Worm (Caenorhabditis elegans) whole organism, L3 larva: Measurements from ENCODE around the gene C14B9.3.

Experiments
- R02D3.7 ChIP-seq: fragments of 150-350 bp; optimal IDR thresholded peaks from 2 replicates; lab custom pipeline; 2014; ENCODE audit warnings: missing biosample characterization, missing genetic modification characterization
- ZK546.5 ChIP-seq: sonication (generic microtip); optimal IDR thresholded peaks from 2 replicates; lab custom pipeline; 2017; ENCODE audit warnings: missing biosample characterization, missing genetic modification characterization
- ama-1 ChIP-seq: fragments of 150-350 bp; optimal IDR thresholded peaks from 2 replicates; lab custom pipeline; 2018
- ceh-16 ChIP-seq: sonication (generic microtip); optimal IDR thresholded peaks from 2 replicates; lab custom pipeline; 2017; ENCODE audit warnings: missing biosample characterization, missing genetic modification characterization
- ceh-28 ChIP-seq: fragments of 150-350 bp; optimal IDR thresholded peaks from 2 replicates; lab custom pipeline; 2014; ENCODE audit warnings: missing biosample characterization, missing genetic modification reagents, missing genetic modification characterization
- ceh-9 ChIP-seq: sonication (generic microtip); optimal IDR thresholded peaks from 2 replicates; lab custom pipeline; 2018; ENCODE audit warnings: missing biosample characterization, missing genetic modification characterization
- daf-12 ChIP-seq: fragments of 150-350 bp; optimal IDR thresholded peaks from 2 replicates; lab custom pipeline; 2014; ENCODE audit warnings: missing biosample characterization, missing genetic modification reagents, missing genetic modification characterization
- egl-27 ChIP-seq: sonication (generic microtip); optimal IDR thresholded peaks from 4 replicates; lab custom pipeline; 2017; ENCODE audit warnings: missing biosample characterization, missing genetic modification reagents, missing genetic modification characterization
- egl-5 ChIP-seq: fragments of 150-350 bp; optimal IDR thresholded peaks from 2 replicates; lab custom pipeline; 2017; ENCODE audit warnings: missing biosample characterization, missing genetic modification reagents, missing genetic modification characterization, inconsistent platforms
- elt-1 ChIP-seq: fragments of 150-350 bp; optimal IDR thresholded peaks from 2 replicates; lab custom pipeline; 2014; ENCODE audit warnings: missing biosample characterization, missing genetic modification characterization
- elt-2 ChIP-seq: sonication (generic microtip); optimal IDR thresholded peaks from 2 replicates; lab custom pipeline; 2016; ENCODE audit warnings: missing genetic modification reagents, mild to moderate bottlenecking, missing genetic modification characterization, missing compliant biosample characterization
- eor-1 ChIP-seq, 2 experiments: fragments of 150-350 bp; optimal IDR thresholded peaks; 2 replicates each; lab custom pipeline; 2014 to 2018; ENCODE audit warnings: missing biosample characterization in 2 of 2, missing genetic modification characterization in 2 of 2
- fkh-10 ChIP-seq: sonication (generic microtip); optimal IDR thresholded peaks from 2 replicates; lab custom pipeline; 2017; ENCODE audit warnings: missing biosample characterization, missing genetic modification reagents, missing genetic modification characterization
- fos-1 ChIP-seq: fragments of 150-350 bp; optimal IDR thresholded peaks from 2 replicates; lab custom pipeline; 2014; ENCODE audit warnings: missing biosample characterization, missing genetic modification characterization
- hmg-11 ChIP-seq: sonication (generic microtip); optimal IDR thresholded peaks from 2 replicates; lab custom pipeline; 2016; ENCODE audit warnings: missing genetic modification characterization, missing compliant biosample characterization
- jun-1 ChIP-seq: fragments of 150-350 bp; optimal IDR thresholded peaks from 2 replicates; lab custom pipeline; 2014; ENCODE audit warnings: missing biosample characterization, missing genetic modification reagents, missing genetic modification characterization
- lin-15B ChIP-seq: fragments of 150-350 bp; optimal IDR thresholded peaks from 2 replicates; lab custom pipeline; 2014; ENCODE audit warnings: missing biosample characterization, missing genetic modification characterization
- lin-39 ChIP-seq: fragments of 150-350 bp; optimal IDR thresholded peaks from 2 replicates; lab custom pipeline; 2018; ENCODE audit warnings: missing biosample characterization, missing genetic modification reagents, missing genetic modification characterization
- mdl-1 ChIP-seq: fragments of 150-350 bp; optimal IDR thresholded peaks from 2 replicates; lab custom pipeline; 2014; ENCODE audit warnings: missing biosample characterization, missing genetic modification characterization
- mml-1 ChIP-seq: fragments of 150-350 bp; sonication (generic microtip); optimal IDR thresholded peaks from 3 replicates; lab custom pipeline; 2014; ENCODE audit warnings: missing biosample characterization, missing genetic modification characterization
- nfya-1 ChIP-seq: sonication (generic microtip); optimal IDR thresholded peaks from 2 replicates; lab custom pipeline; 2017; ENCODE audit warnings: missing genetic modification characterization, mild to moderate bottlenecking, missing compliant biosample characterization, antibody characterized with exemption, moderate library complexity; ENCODE audit not compliant: insufficient read depth
- nhr-11 ChIP-seq: fragments of 150-350 bp; optimal IDR thresholded peaks from 2 replicates; lab custom pipeline; 2014; ENCODE audit warnings: missing biosample characterization, missing genetic modification characterization
- nhr-23 ChIP-seq: fragments of 150-350 bp; optimal IDR thresholded peaks from 2 replicates; lab custom pipeline; 2014; ENCODE audit warnings: missing biosample characterization, missing genetic modification reagents, missing genetic modification characterization
- nhr-237 ChIP-seq: fragments of 150-350 bp; optimal IDR thresholded peaks from 2 replicates; lab custom pipeline; 2014; ENCODE audit warnings: missing biosample characterization, missing genetic modification characterization
- nhr-25 ChIP-seq: sonication (generic microtip); optimal IDR thresholded peaks from 2 replicates; lab custom pipeline; 2017; ENCODE audit warnings: missing biosample characterization, missing genetic modification characterization
- nhr-28 ChIP-seq: fragments of 150-350 bp; optimal IDR thresholded peaks from 2 replicates; lab custom pipeline; 2014; ENCODE audit warnings: missing biosample characterization, missing genetic modification characterization
- nhr-43 ChIP-seq: sonication (generic microtip); optimal IDR thresholded peaks from 2 replicates; lab custom pipeline; 2016; ENCODE audit warnings: mild to moderate bottlenecking, missing genetic modification characterization, missing compliant biosample characterization; ENCODE audit not compliant: poor library complexity, severe bottlenecking
- nhr-76 ChIP-seq: fragments of 150-350 bp; sonication (generic microtip); optimal IDR thresholded peaks from 5 replicates; lab custom pipeline; 2014; ENCODE audit warnings: missing biosample characterization, missing genetic modification characterization
- nhr-77 ChIP-seq: fragments of 150-350 bp; optimal IDR thresholded peaks from 2 replicates; lab custom pipeline; 2014; ENCODE audit warnings: missing biosample characterization, missing genetic modification characterization
- pha-4 ChIP-seq: fragments of 150-350 bp; optimal IDR thresholded peaks from 2 replicates; lab custom pipeline; 2014; ENCODE audit warnings: missing biosample characterization, missing genetic modification reagents, missing genetic modification characterization
- pqm-1 ChIP-seq: fragments of 150-350 bp; optimal IDR thresholded peaks from 2 replicates; lab custom pipeline; 2017; ENCODE audit warnings: missing biosample characterization, missing genetic modification characterization, inconsistent platforms
- skn-1 ChIP-seq: fragments of 150-350 bp; optimal IDR thresholded peaks from 2 replicates; lab custom pipeline; 2014; ENCODE audit warnings: missing biosample characterization, missing genetic modification characterization
- snpc-4 ChIP-seq: fragments of 150-350 bp; optimal IDR thresholded peaks from 2 replicates; lab custom pipeline; 2014; ENCODE audit warnings: missing biosample characterization, missing genetic modification characterization
- tbx-2 ChIP-seq: sonication (generic microtip); optimal IDR thresholded peaks from 2 replicates; lab custom pipeline; 2016; ENCODE audit warnings: mild to moderate bottlenecking, missing genetic modification characterization, missing compliant biosample characterization
- unc-39 ChIP-seq: sonication (generic microtip); optimal IDR thresholded peaks from 4 replicates; lab custom pipeline; 2017; ENCODE audit warnings: missing biosample characterization, missing genetic modification characterization
- ztf-11 ChIP-seq: fragments of 150-350 bp; optimal IDR thresholded peaks from 2 replicates; lab custom pipeline; 2014; ENCODE audit warnings: missing biosample characterization, missing genetic modification characterization
- ztf-4 ChIP-seq: fragments of 150-350 bp; optimal IDR thresholded peaks from 2 replicates; lab custom pipeline; 2014; ENCODE audit warnings: missing biosample characterization, missing genetic modification characterization

The C14B9.3 gene

ce11 chrIII:8121923-8122322, 13.3 kb downstream of the C14B9.3 start:
- TF ChIP-seq nhr-11 (tag; lab: Kevin White, UChicago) = no peak
- TF ChIP-seq skn-1 = no peak
- no peak for TF ChIP-seq ama-1 (lab: Kevin White, UChicago)
- TF ChIP-seq elt-2 (tag; lab: Kevin White, UChicago) = no peak
- TF ChIP-seq fos-1 (tag; lab: Kevin White, UChicago) = no peak
- TF ChIP-seq nhr-43 (tag; lab: Kevin White, UChicago) = no peak

- TF ChIP-seq mml-1 (tag; lab: Kevin White, UChicago) (no peak), pha-4 (tag; lab: Kevin White, UChicago) (peak; percentile 79), mdl-1 (peak; percentile 31), nhr-23 (tag; lab: Kevin White, UChicago) (peak; percentile 86), elt-1 (tag; lab: Kevin White, UChicago) (peak; percentile 21), lin-15B (tag; lab: Kevin White, UChicago) (peak; percentile 37), ceh-9 (tag; lab: Kevin White, UChicago) (no peak), nhr-11 (tag; lab: Kevin White, UChicago) (no peak), elt-2 (tag; lab: Kevin White, UChicago) (peak; percentile 48), jun-1 (tag; lab: Kevin White, UChicago) (peak; percentile 50), egl-5 (tag; lab: Kevin White, UChicago) (peak; percentile 89), nhr-28 (tag; lab: Kevin White, UChicago) (no peak), lin-39 (tag; lab: Kevin White, UChicago) (peak; percentile 20), hmg-11 (tag; lab: Kevin White, UChicago) (peak; percentile 11), fkh-10 (GFP tag; lab: Kevin White, UChicago) (peak; percentile 67), ztf-11 (tag; lab: Kevin White, UChicago) (no peak), nfya-1 (tag; lab: Kevin White, UChicago) (peak; percentile 91), pqm-1 (tag; lab: Kevin White, UChicago) (peak; percentile 60), snpc-4 (peak; percentile 38), ceh-28 (tag; lab: Kevin White, UChicago) (peak; percentile 41), nhr-25 (peak; percentile 25), skn-1 (peak; percentile 65)
These were observed 15.7 kb downstream of the C14B9.3 start for ce11 chrIII:8124323-8124722.

ce11 chrIII:8125234-8125633, 16.6 kb downstream of the C14B9.3 start:
- no peak for TF ChIP-seq nhr-76 (tag; lab: Kevin White, UChicago)
- peak; percentile 68 for TF ChIP-seq egl-5 (tag; lab: Kevin White, UChicago)
- peak; percentile 24 for TF ChIP-seq skn-1
- peak; percentile 76 for TF ChIP-seq nfya-1 (tag; lab: Kevin White, UChicago)
- TF ChIP-seq R02D3.7 (tag; lab: Kevin White, UChicago) = no peak
- peak; percentile 23 for TF ChIP-seq ceh-28 (tag; lab: Kevin White, UChicago)
- no peak for TF ChIP-seq ztf-4 (tag; lab: Kevin White, UChicago)
- TF ChIP-seq unc-39 (tag; lab: Kevin White, UChicago) = no peak
- peak; percentile 64 for TF ChIP-seq nhr-25
- peak; percentile 49 for TF ChIP-seq pqm-1 (tag; lab: Kevin White, UChicago)
- TF ChIP-seq nhr-28 (tag; lab: Kevin White, UChicago) = no peak
- TF ChIP-seq ama-1 (lab: Kevin White, UChicago) = no peak
- peak; percentile 84 for TF ChIP-seq pha-4 (tag; lab: Kevin White, UChicago)
- TF ChIP-seq tbx-2 = no peak
- TF ChIP-seq hmg-11 (tag; lab: Kevin White, UChicago) = peak; percentile 65
- TF ChIP-seq elt-2 (tag; lab: Kevin White, UChicago) = peak; percentile 52
- TF ChIP-seq nhr-23 (tag; lab: Kevin White, UChicago) = peak; percentile 35
- TF ChIP-seq mdl-1 = peak; percentile 6
- TF ChIP-seq nhr-77 (tag; lab: Kevin White, UChicago) = peak; percentile 6
- TF ChIP-seq fkh-10 (GFP tag; lab: Kevin White, UChicago) = no peak
- no peak for TF ChIP-seq eor-1 (tag; optimal IDR thresholded peaks at IDR 0.05; lab: Kevin White, UChicago)
- peak; percentile 1 for TF ChIP-seq jun-1 (tag; lab: Kevin White, UChicago)
- TF ChIP-seq daf-12 (tag; lab: Kevin White, UChicago) = no peak
- peak; percentile 43 for TF ChIP-seq lin-39 (tag; lab: Kevin White, UChicago)
- no peak for TF ChIP-seq ceh-9 (tag; lab: Kevin White, UChicago)
- TF ChIP-seq mml-1 (tag; lab: Kevin White, UChicago) = no peak
- peak; percentile 20 for TF ChIP-seq lin-15B (tag; lab: Kevin White, UChicago)

- no peak for TF ChIP-seq fos-1 (tag; lab: Kevin White, UChicago)
- TF ChIP-seq hmg-11 (tag; lab: Kevin White, UChicago) = peak; percentile 87
- peak; percentile 55 for TF ChIP-seq nfya-1 (tag; lab: Kevin White, UChicago)
- TF ChIP-seq ZK546.5 = no peak
- TF ChIP-seq daf-12 (tag; lab: Kevin White, UChicago) = no peak
- TF ChIP-seq pha-4 (tag; lab: Kevin White, UChicago) = peak; percentile 38
- peak; percentile 76 for TF ChIP-seq lin-39 (tag; lab: Kevin White, UChicago)
- no peak for TF ChIP-seq nhr-25
- no peak for TF ChIP-seq ceh-16 (tag; lab: Kevin White, UChicago)
- no peak for TF ChIP-seq egl-27 (tag; lab: Kevin White, UChicago)
- no peak for TF ChIP-seq nhr-237 (tag; lab: Kevin White, UChicago)
- no peak for TF ChIP-seq eor-1 (tag; optimal IDR thresholded peaks at IDR 0.05; lab: Kevin White, UChicago)
- TF ChIP-seq, all 47 proteins: peak for 4
These were observed 18.4 kb downstream of the C14B9.3 start for ce11 chrIII:8126978-8127377.
